Fruit fly (Drosophila melanogaster) whole organism, prepupa: Measurements from ENCODE around the gene Lcp65Af.

ENCODE experiments used
- CG11762 ChIP-seq: fragments of 200-800 bp; sonication (Bioruptor generic); optimal IDR thresholded peaks from 3 replicates; lab custom pipeline; 2016; ENCODE audit warnings: missing biosample characterization, missing genetic modification characterization; ENCODE audit not compliant: insufficient read depth
- CG11902 ChIP-seq: fragments of 200-800 bp; sonication (Bioruptor generic); optimal IDR thresholded peaks from 3 replicates; lab custom pipeline; 2016; ENCODE audit warnings: missing biosample characterization, missing genetic modification characterization
- CG15336 ChIP-seq: fragments of 200-800 bp; sonication (Bioruptor generic); IDR thresholded peaks from 2 replicates; pipeline ENCODE4 v1.3.6; 2022; ENCODE audit warnings: missing biosample characterization, missing genetic modification characterization
- CG1621 ChIP-seq: fragments of 200-800 bp; sonication (Bioruptor generic); optimal IDR thresholded peaks from 3 replicates; lab custom pipeline; 2018; ENCODE audit warnings: missing biosample characterization, mild to moderate bottlenecking, missing genetic modification characterization
- CG16779 ChIP-seq: fragments of 200-800 bp; sonication (Bioruptor generic); optimal IDR thresholded peaks from 3 replicates; lab custom pipeline; 2017; ENCODE audit warnings: missing biosample characterization, mild to moderate bottlenecking, missing genetic modification characterization
- CG3032 ChIP-seq: fragments of 200-800 bp; optimal IDR thresholded peaks from 2 replicates; lab custom pipeline; 2019; ENCODE audit warnings: missing biosample characterization, mild to moderate bottlenecking, missing genetic modification characterization, moderate library complexity
- CG31627 ChIP-seq: fragments of 200-800 bp; sonication (Bioruptor generic); optimal IDR thresholded peaks from 3 replicates; lab custom pipeline; 2016; ENCODE audit warnings: missing biosample characterization, missing genetic modification characterization
- CG32006 ChIP-seq: fragments of 200-800 bp; sonication (Bioruptor generic); optimal IDR thresholded peaks from 3 replicates; lab custom pipeline; 2017; ENCODE audit warnings: missing biosample characterization, mild to moderate bottlenecking, missing genetic modification characterization
- CG34406 ChIP-seq: fragments of 200-800 bp; sonication (Bioruptor generic); optimal IDR thresholded peaks from 3 replicates; lab custom pipeline; 2016; ENCODE audit warnings: missing biosample characterization, missing genetic modification characterization
- CG3919 ChIP-seq: fragments of 200-800 bp; sonication (Bioruptor generic); optimal IDR thresholded peaks from 3 replicates; lab custom pipeline; 2016; ENCODE audit warnings: missing biosample characterization, missing genetic modification characterization
- CG4318 ChIP-seq: fragments of 200-800 bp; sonication (Bioruptor generic); optimal IDR thresholded peaks from 3 replicates; lab custom pipeline; 2017; ENCODE audit warnings: missing biosample characterization, mild to moderate bottlenecking, missing genetic modification characterization
- CG6163 ChIP-seq: fragments of 200-800 bp; sonication (Bioruptor generic); IDR thresholded peaks from 3 replicates; pipeline ENCODE4 v1.3.6; 2022; ENCODE audit warnings: missing biosample characterization, missing genetic modification characterization
- CG6792 ChIP-seq: fragments of 200-800 bp; sonication (Bioruptor generic); optimal IDR thresholded peaks from 3 replicates; lab custom pipeline; 2016; ENCODE audit warnings: missing biosample characterization, missing genetic modification characterization
- CG6854 ChIP-seq: fragments of 200-800 bp; sonication (Bioruptor generic); optimal IDR thresholded peaks from 2 replicates; lab custom pipeline; 2017; ENCODE audit warnings: missing biosample characterization, mild to moderate bottlenecking, missing genetic modification characterization
- CG8119 ChIP-seq: fragments of 200-800 bp; sonication (Bioruptor generic); IDR thresholded peaks from 3 replicates; pipeline ENCODE4 v1.3.6; 2022; ENCODE audit warnings: missing biosample characterization, missing genetic modification characterization
- CG8319 ChIP-seq: fragments of 200-800 bp; sonication (Bioruptor generic); optimal IDR thresholded peaks from 3 replicates; lab custom pipeline; 2016; ENCODE audit warnings: missing biosample characterization, missing genetic modification characterization
- CG9139 ChIP-seq: fragments of 200-800 bp; sonication (Bioruptor generic); optimal IDR thresholded peaks from 3 replicates; lab custom pipeline; 2017; ENCODE audit warnings: missing biosample characterization, mild to moderate bottlenecking, missing genetic modification characterization
- Ets21C ChIP-seq: fragments of 200-800 bp; sonication (Bioruptor generic); optimal IDR thresholded peaks from 3 replicates; lab custom pipeline; 2016; ENCODE audit warnings: missing biosample characterization, missing genetic modification characterization
- Ets96B ChIP-seq: fragments of 200-800 bp; optimal IDR thresholded peaks from 2 replicates; lab custom pipeline; 2019; ENCODE audit warnings: missing biosample characterization, mild to moderate bottlenecking, missing genetic modification characterization, moderate library complexity
- Gug ChIP-seq: fragments of 200-800 bp; sonication (Bioruptor generic); IDR thresholded peaks from 2 replicates; pipeline ENCODE4 v1.3.6; 2022; ENCODE audit warnings: missing biosample characterization, missing genetic modification characterization
- Hr38 ChIP-seq: sonication (Bioruptor generic); optimal IDR thresholded peaks from 2 replicates; lab custom pipeline; 2016; ENCODE audit warnings: missing biosample characterization, missing genetic modification characterization
- Hr39 ChIP-seq: fragments of 200-800 bp; sonication (Bioruptor generic); optimal IDR thresholded peaks from 2 replicates; lab custom pipeline; 2016; ENCODE audit warnings: missing biosample characterization, missing genetic modification characterization
- Lpt ChIP-seq: fragments of 200-800 bp; sonication (Bioruptor generic); optimal IDR thresholded peaks from 3 replicates; lab custom pipeline; 2016; ENCODE audit warnings: missing biosample characterization, missing genetic modification characterization
- Met ChIP-seq: fragments of 200-800 bp; sonication (Bioruptor generic); optimal IDR thresholded peaks from 3 replicates; lab custom pipeline; 2016; ENCODE audit warnings: missing biosample characterization, missing genetic modification characterization
- Smox ChIP-seq: fragments of 200-800 bp; sonication (Bioruptor generic); optimal IDR thresholded peaks from 3 replicates; lab custom pipeline; 2016; ENCODE audit warnings: missing biosample characterization, missing genetic modification characterization
- Sox15 ChIP-seq: fragments of 200-800 bp; sonication (Bioruptor generic); optimal IDR thresholded peaks from 3 replicates; lab custom pipeline; 2016; ENCODE audit warnings: missing biosample characterization, missing genetic modification characterization
- achi ChIP-seq: fragments of 200-800 bp; sonication (Bioruptor generic); optimal IDR thresholded peaks from 3 replicates; lab custom pipeline; 2016; ENCODE audit warnings: missing biosample characterization, missing genetic modification characterization
- cyc ChIP-seq: fragments of 200-800 bp; sonication (Bioruptor generic); optimal IDR thresholded peaks from 3 replicates; lab custom pipeline; 2016; ENCODE audit warnings: missing biosample characterization, missing genetic modification characterization
- eg ChIP-seq: fragments of 200-800 bp; sonication (Bioruptor generic); IDR thresholded peaks from 3 replicates; pipeline ENCODE4 v1.3.6; 2022; ENCODE audit warnings: missing biosample characterization, missing genetic modification characterization
- esn ChIP-seq: fragments of 200-800 bp; sonication (Bioruptor generic); optimal IDR thresholded peaks from 2 replicates; lab custom pipeline; 2016; ENCODE audit warnings: missing biosample characterization, mild to moderate bottlenecking, missing genetic modification characterization, moderate library complexity
- fd59A ChIP-seq: fragments of 200-800 bp; sonication (Bioruptor generic); optimal IDR thresholded peaks from 2 replicates; lab custom pipeline; 2017; ENCODE audit warnings: missing biosample characterization, mild to moderate bottlenecking, missing genetic modification characterization, missing genetic modification reagents
- fkh ChIP-seq: fragments of 200-800 bp; sonication (Bioruptor generic); optimal IDR thresholded peaks from 3 replicates; lab custom pipeline; 2017; ENCODE audit warnings: missing biosample characterization, mild to moderate bottlenecking, missing genetic modification characterization, moderate library complexity
- lz ChIP-seq: fragments of 200-800 bp; sonication (Bioruptor generic); optimal IDR thresholded peaks from 3 replicates; lab custom pipeline; 2016; ENCODE audit warnings: missing biosample characterization, missing genetic modification characterization
- salr ChIP-seq, 2 experiments: fragments of 200-800 bp; sonication (Bioruptor generic); optimal IDR thresholded peaks; 3 replicates each; lab custom pipeline; 2016 to 2018; ENCODE audit warnings: missing biosample characterization in 2 of 2, missing genetic modification characterization in 2 of 2, mild to moderate bottlenecking in 1 of 2
- spab ChIP-seq: fragments of 200-800 bp; sonication (Bioruptor generic); optimal IDR thresholded peaks from 2 replicates; lab custom pipeline; 2017; ENCODE audit warnings: missing biosample characterization, mild to moderate bottlenecking, missing genetic modification characterization, missing genetic modification reagents
- ss ChIP-seq, 2 experiments: fragments of 200-800 bp; sonication (Bioruptor generic); optimal IDR thresholded peaks; 2 replicates in 1 of 2; 3 replicates in 1 of 2; lab custom pipeline; 2017 to 2018; ENCODE audit warnings: mild to moderate bottlenecking in 2 of 2, missing biosample characterization in 2 of 2, missing genetic modification characterization in 2 of 2, moderate library complexity in 1 of 2
- svp ChIP-seq: fragments of 200-800 bp; sonication (Bioruptor generic); peaks from one replicate; lab custom pipeline; 2016; ENCODE audit warnings: missing biosample characterization, missing genetic modification characterization
- topi ChIP-seq: fragments of 200-800 bp; sonication (Bioruptor generic); optimal IDR thresholded peaks from 3 replicates; lab custom pipeline; 2016; ENCODE audit warnings: missing biosample characterization, missing genetic modification characterization
- vri ChIP-seq: fragments of 200-800 bp; sonication (Bioruptor generic); optimal IDR thresholded peaks from 3 replicates; lab custom pipeline; 2016; ENCODE audit warnings: missing biosample characterization, mild to moderate bottlenecking, missing genetic modification characterization

Lcp65Af gene

DNA sequence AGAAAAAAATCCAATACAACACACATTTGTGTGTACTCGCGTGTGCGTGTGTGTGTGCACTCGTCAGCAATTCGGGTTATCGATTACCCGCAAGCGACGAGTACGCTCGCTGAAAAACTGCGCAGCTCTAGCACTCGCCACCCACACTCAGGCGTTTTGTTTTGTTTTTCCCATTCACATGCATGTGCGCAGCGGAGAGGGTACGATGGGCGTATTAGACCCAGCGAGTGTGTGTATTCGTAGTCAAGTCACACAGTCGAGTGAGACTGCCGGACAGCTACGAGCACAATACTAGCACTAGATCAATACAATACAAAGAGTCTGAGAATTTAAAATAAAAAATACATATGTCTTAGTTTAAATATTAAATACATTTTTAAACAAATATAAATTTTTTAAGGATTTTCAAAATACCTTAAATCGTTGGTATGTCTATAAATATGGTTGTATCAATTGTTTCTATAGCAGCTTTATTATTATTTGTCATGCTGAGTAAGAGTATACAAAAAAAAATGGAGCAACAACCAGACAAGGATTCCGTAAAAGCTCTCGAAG is 48.4 kb upstream of the Lcp65Af start, which contains the start of the genes D19B and CG43293 (continued):
- peak; percentile 83 for TF ChIP-seq topi (GFP tag; lab: Kevin White, UChicago)
- peak; percentile 84 for TF ChIP-seq cyc (GFP tag; lab: Kevin White, UChicago)
- TF ChIP-seq fkh (GFP tag; lab: Kevin White, UChicago), result peak; percentile 89
- TF ChIP-seq Smox, result peak; percentile 83
- peak; percentile 91 for TF ChIP-seq CG8119 (GFP tag; lab: Robert Waterston, UW)
- TF ChIP-seq svp (GFP tag; lab: Kevin White, UChicago), result peak; percentile 92
- TF ChIP-seq CG15336 (GFP tag; lab: Robert Waterston, UW), result peak; percentile 91
- peak; percentile 85 for TF ChIP-seq Lpt (GFP tag; lab: Kevin White, UChicago)
- peak; percentile 85 for TF ChIP-seq Hr39 (GFP tag; lab: Kevin White, UChicago)
- TF ChIP-seq Ets96B, result peak; percentile 83
- TF ChIP-seq Gug, result peak; percentile 72
- TF ChIP-seq ss (GFP tag; optimal IDR thresholded peaks at IDR 0.05; lab: Kevin White, UChicago), result no peak
- TF ChIP-seq CG6163 (GFP tag; lab: Robert Waterston, UW), result peak; percentile 91
- no peak for TF ChIP-seq vri (GFP tag; lab: Kevin White, UChicago)

DNA sequence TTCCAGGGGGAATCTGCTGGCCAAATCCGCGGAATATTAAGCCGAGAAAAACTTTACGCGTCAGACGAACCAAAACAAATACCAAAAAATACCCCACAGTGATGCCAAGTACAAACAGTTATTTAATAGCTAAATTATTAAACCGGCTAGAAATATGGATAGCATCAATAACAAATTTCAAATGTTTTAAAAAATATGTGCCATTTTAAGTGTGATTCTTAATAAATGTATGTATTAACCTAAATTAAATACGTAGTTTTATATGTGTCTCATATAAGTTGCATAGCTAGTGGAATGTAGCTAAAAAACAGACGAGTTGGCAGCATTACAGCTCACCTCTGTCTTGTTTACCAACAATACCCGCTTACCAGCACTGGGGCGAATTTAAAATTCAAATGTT is 45.2 kb upstream of the Lcp65Af start, which contains the start of gene CG10274:
TSS of gene CG10274 (minus strand) at position 54 of the 400 bp plus-strand sequence.
- peak in 1 of 2 experiments; percentile 22 for TF ChIP-seq salr (GFP tag; optimal IDR thresholded peaks at IDR 0.05; lab: Kevin White, UChicago)
- peak; percentile 79 for TF ChIP-seq esn (GFP tag; lab: Kevin White, UChicago)
- TF ChIP-seq CG3032 (tag; lab: Kevin White, UChicago), result peak; percentile 78
- TF ChIP-seq fd59A, result peak; percentile 34
- peak; percentile 74 for TF ChIP-seq Sox15
- TF ChIP-seq fkh (GFP tag; lab: Kevin White, UChicago), result peak; percentile 98
- no peak for TF ChIP-seq ss (GFP tag; optimal IDR thresholded peaks at IDR 0.05; lab: Kevin White, UChicago)
- peak; percentile 82 for TF ChIP-seq CG31627 (GFP tag; lab: Kevin White, UChicago)
- TF ChIP-seq lz (GFP tag; lab: Kevin White, UChicago), result peak; percentile 77
- TF ChIP-seq CG1621 (tag; lab: Kevin White, UChicago), result peak; percentile 33
- TF ChIP-seq CG11902, result peak; percentile 63
- peak; percentile 42; the same call in 2 of the 3 replicates for TF ChIP-seq CG6163 (GFP tag; lab: Robert Waterston, UW)
- TF ChIP-seq Gug, result peak; percentile 43; the same call in 1 of the 2 replicates
- no peak for TF ChIP-seq vri (GFP tag; lab: Kevin White, UChicago)
- TF ChIP-seq CG4318, result no peak
- no peak for TF ChIP-seq spab (GFP tag; lab: Kevin White, UChicago)
- peak; percentile 82 for TF ChIP-seq Hr39 (GFP tag; lab: Kevin White, UChicago)
- peak; percentile 71 for TF ChIP-seq cyc (GFP tag; lab: Kevin White, UChicago)
- peak; percentile 52 for TF ChIP-seq CG8319 (GFP tag; lab: Kevin White, UChicago)
- TF ChIP-seq Ets96B, result peak; percentile 64
- no peak for TF ChIP-seq Hr38
- no peak for TF ChIP-seq CG32006 (GFP tag; lab: Kevin White, UChicago)
- TF ChIP-seq eg (GFP tag; lab: Robert Waterston, UW), result peak; percentile 36; the same call in 1 of the 3 replicates
- peak; percentile 46 for TF ChIP-seq CG6792 (GFP tag; lab: Kevin White, UChicago)

DNA sequence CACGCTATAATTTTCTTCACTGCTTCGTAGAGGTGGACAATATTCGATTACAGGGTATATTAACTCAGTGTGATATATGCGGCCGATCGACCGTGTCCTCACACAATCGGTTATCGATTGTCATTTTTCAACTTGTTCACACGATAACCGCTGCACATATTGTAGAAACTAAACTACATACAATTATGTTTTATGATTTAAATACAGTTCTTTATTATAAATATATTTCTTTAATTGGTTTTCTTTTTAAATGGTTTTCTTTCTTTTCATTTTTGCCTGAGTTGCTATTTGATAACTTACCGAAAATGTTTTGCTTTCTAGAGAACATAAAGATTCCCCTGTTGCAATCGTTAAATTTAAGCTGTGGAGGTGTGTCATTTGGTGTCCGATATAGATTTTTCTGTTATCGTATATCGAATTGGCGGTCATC is 37.2 kb upstream of the Lcp65Af start, which contains the start of the genes fmt and CG7376:
TSS of gene fmt (minus strand) at position 55 of the 430 bp plus-strand sequence.
TSS of gene CG7376 (plus strand) at position 423 of the 430 bp plus-strand sequence.
- TF ChIP-seq esn (GFP tag; lab: Kevin White, UChicago) (peak; percentile 53), achi (GFP tag; lab: Kevin White, UChicago) (no peak), CG11762 (no peak), fkh (GFP tag; lab: Kevin White, UChicago) (no peak), CG6854 (GFP tag; lab: Kevin White, UChicago) (no peak), fd59A (no peak), salr (GFP tag; optimal IDR thresholded peaks at IDR 0.05; lab: Kevin White, UChicago) (no peak), CG3919 (GFP tag; lab: Kevin White, UChicago) (no peak), CG3032 (tag; lab: Kevin White, UChicago) (peak; percentile 57), CG32006 (GFP tag; lab: Kevin White, UChicago) (no peak), Sox15 (peak; percentile 18), CG8319 (GFP tag; lab: Kevin White, UChicago) (no peak), topi (GFP tag; lab: Kevin White, UChicago) (no peak), Lpt (GFP tag; lab: Kevin White, UChicago) (no peak), CG9139 (no peak), Met (GFP tag; lab: Kevin White, UChicago) (no peak), Gug (peak; percentile 14; the same call in 1 of the 2 replicates), svp (GFP tag; lab: Kevin White, UChicago) (no peak), Smox (no peak), CG16779 (no peak), CG8119 (GFP tag; lab: Robert Waterston, UW) (no peak), Ets21C (GFP tag; lab: Kevin White, UChicago) (no peak), CG34406 (GFP tag; lab: Kevin White, UChicago) (no peak)
